Fruit fly (Drosophila melanogaster): Measurements from ENCODE around the gene Nup58.
A peak's percentile ranks its signal among the peaks of the same experiment; 100 is the strongest.

Nup58 gene

DNA sequence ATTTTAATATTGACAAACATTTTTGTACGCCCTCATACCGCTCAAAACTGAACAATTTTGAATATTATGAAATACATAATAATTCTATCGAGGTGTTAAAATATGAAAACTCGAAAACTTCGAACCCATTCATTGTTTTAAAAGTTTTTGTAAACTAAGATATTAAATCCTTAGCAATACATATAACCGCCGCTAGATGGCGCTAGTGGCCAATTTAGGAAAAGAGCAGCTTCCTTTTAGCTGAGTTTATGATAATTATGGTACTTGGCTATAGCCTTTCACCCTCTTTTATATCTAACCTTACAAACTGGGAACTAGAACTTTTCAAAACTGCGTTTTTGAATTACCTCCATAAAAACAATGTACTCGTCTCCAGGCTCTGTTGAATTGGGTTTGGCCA lies 12.4 kb downstream of the Nup58 start:
- TF ChIP-seq Dp (GFP tag; optimal IDR thresholded peaks at IDR 0.05) (no peak), CG17361 (GFP tag; IDR thresholded peaks at IDR 0.05) (no peak), CG6654 (GFP tag; optimal IDR thresholded peaks at IDR 0.05) (no peak), ind (GFP tag; optimal IDR thresholded peaks at IDR 0.05) (no peak), CG34422 (GFP tag; IDR thresholded peaks at IDR 0.05) (no peak), CG7928 (GFP tag; optimal IDR thresholded peaks at IDR 0.05) (no peak), CTCF (GFP tag; optimal IDR thresholded peaks at IDR 0.05) (peak; percentile 61), CG11696 (GFP tag; IDR thresholded peaks at IDR 0.05) (no peak), pfk (GFP tag; optimal IDR thresholded peaks at IDR 0.05) (no peak)

DNA sequence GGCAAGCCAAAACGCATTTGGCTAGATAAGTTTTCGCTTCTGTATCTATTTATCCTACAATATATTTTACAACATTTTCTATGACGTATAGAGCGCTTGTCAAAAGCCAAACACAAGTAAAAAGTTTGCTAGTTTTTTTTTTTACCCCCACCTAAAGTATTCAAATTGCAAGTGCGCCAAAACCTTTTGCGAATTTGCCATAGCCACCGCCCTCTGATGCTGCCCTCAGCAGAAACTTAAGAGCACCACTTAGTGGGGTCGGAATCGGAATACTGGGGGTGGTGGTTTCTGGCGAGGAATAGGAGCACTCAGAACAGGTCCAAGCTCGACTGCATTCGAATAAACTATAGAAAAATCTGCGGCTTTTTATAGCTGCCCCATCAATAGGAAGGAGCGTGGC lies 12.9 kb downstream of the Nup58 start, which contains the start of gene CG6184:
Gene CG6184, minus strand, starts transcription at position 101 of the 400 bp plus-strand sequence.
- TF ChIP-seq lmd (GFP tag; IDR thresholded peaks at IDR 0.05) = no peak
- no peak for TF ChIP-seq slp2 (GFP tag; optimal IDR thresholded peaks at IDR 0.05)
- TF ChIP-seq mam (GFP tag; optimal IDR thresholded peaks at IDR 0.05) = no peak
- no peak for TF ChIP-seq Myb (GFP tag; optimal IDR thresholded peaks at IDR 0.05)
- no peak for TF ChIP-seq fd64A (GFP tag; optimal IDR thresholded peaks at IDR 0.05)
- no peak for TF ChIP-seq CG2116 (GFP tag; optimal IDR thresholded peaks at IDR 0.05)
- TF ChIP-seq pita (GFP tag; optimal IDR thresholded peaks at IDR 0.05) = no peak
- no peak for TF ChIP-seq org-1 (GFP tag; optimal IDR thresholded peaks at IDR 0.05)
- no peak for TF ChIP-seq tap (tag; optimal IDR thresholded peaks at IDR 0.05)
- no peak for TF ChIP-seq ftz-f1 (GFP tag; optimal IDR thresholded peaks at IDR 0.05)
- no peak for TF ChIP-seq Dad (GFP tag; optimal IDR thresholded peaks at IDR 0.05)
- TF ChIP-seq CG10959 (GFP tag; IDR thresholded peaks at IDR 0.05) = no peak
- no peak for TF ChIP-seq CG1024 (GFP tag; IDR thresholded peaks at IDR 0.05)
- TF ChIP-seq CG6272 (GFP tag; IDR thresholded peaks at IDR 0.05) = no peak
- no peak for TF ChIP-seq Oaz (GFP tag; IDR thresholded peaks at IDR 0.05)
- no peak for TF ChIP-seq CG12071 (GFP tag; optimal IDR thresholded peaks at IDR 0.05)
- TF ChIP-seq Dll (GFP tag; IDR thresholded peaks at IDR 0.05; ENCODE audit: partially characterized antibody) = no peak
- TF ChIP-seq CG34376 (GFP tag; optimal IDR thresholded peaks at IDR 0.05) = no peak

DNA sequence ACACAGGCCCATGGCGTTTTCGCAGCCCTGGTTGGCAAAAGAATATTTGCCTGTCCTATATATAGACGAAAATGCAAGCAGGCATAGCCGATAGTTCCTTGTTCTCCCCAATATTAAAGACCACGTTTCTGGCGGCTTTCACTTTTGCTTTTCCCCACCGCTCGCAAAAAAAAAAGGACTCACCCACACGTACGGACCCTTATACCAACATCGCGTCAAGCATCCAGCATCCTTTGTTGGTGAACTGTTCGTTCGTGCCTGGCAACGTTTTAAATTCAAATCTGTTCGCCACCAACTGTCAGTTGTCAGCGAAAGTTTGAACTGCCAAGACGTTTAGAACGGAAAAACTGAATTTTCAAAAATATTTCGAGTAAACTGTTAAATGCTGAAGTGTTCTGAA lies 14.6 kb downstream of the Nup58 start, which contains the start of gene ort:
Gene ort, plus strand, starts transcription at position 301 of the 400 bp plus-strand sequence.
- no peak for TF ChIP-seq cad (GFP tag; optimal IDR thresholded peaks at IDR 0.05)
- TF ChIP-seq CG1233 (GFP tag; optimal IDR thresholded peaks at IDR 0.05) = no peak
- TF ChIP-seq hkb (optimal IDR thresholded peaks at IDR 0.05) = no peak
- TF ChIP-seq hkb (GFP tag; IDR thresholded peaks at IDR 0.05) = no peak
- TF ChIP-seq wor (GFP tag; IDR thresholded peaks at IDR 0.05) = no peak
- no peak for TF ChIP-seq chm (GFP tag; IDR thresholded peaks at IDR 0.05)
- TF ChIP-seq Mad (GFP tag; optimal IDR thresholded peaks at IDR 0.05) = no peak
- no peak for TF ChIP-seq MESR4 (GFP tag; optimal IDR thresholded peaks at IDR 0.05)
- TF ChIP-seq Ssrp (tag; optimal IDR thresholded peaks at IDR 0.05) = no peak
- no peak for TF ChIP-seq CG13424 (tag; optimal IDR thresholded peaks at IDR 0.05)
- TF ChIP-seq CG5180 (GFP tag; optimal IDR thresholded peaks at IDR 0.05) = no peak
- no peak for TF ChIP-seq CG12219 (GFP tag; optimal IDR thresholded peaks at IDR 0.05)
- no peak for TF ChIP-seq CG8924 (tag; optimal IDR thresholded peaks at IDR 0.05)
- no peak for TF ChIP-seq Lim3 (GFP tag; IDR thresholded peaks at IDR 0.05)
- TF ChIP-seq CG17568 (GFP tag; optimal IDR thresholded peaks at IDR 0.05) = no peak
- no peak for TF ChIP-seq CG12769 (tag; optimal IDR thresholded peaks at IDR 0.05)
- TF ChIP-seq CG2889 (GFP tag; IDR thresholded peaks at IDR 0.05) = no peak
